Worm (Caenorhabditis elegans): ENCODE measurements around the gene C41H7.2.

Gene C41H7.2

DNA sequence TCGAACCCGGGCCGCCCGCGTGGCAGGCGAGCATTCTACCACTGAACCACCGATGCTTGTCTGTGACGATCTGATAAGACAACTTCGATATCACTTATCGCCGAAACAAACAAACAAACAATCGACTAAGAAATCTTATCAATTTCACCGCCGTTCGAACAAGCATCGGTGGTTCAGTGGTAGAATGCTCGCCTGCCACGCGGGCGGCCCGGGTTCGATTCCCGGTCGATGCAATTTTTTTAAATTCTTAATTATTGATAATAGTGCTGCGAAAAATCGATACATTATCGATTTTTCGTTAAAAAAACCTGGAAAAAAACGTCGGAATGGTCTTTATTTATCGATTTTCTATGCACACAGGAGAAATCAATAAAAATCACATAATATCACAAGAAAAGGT lies 47.6 kb downstream of the C41H7.2 start (continued):
- TF ChIP-seq pha-4 (GFP tag; IDR thresholded peaks at IDR 0.05) (peak; percentile 75; the same call in 1 of the 2 replicates), pha-4 (tag; optimal IDR thresholded peaks at IDR 0.05) (no peak), Y75B8A.6 (GFP tag; IDR thresholded peaks at IDR 0.05) (0 out of 2 replicates have a peak, but pooled peaks have one; percentile 44), Y48G9A.11 (GFP tag; IDR thresholded peaks at IDR 0.05) (peak; percentile 78), R02D3.7 (tag; optimal IDR thresholded peaks at IDR 0.05) (no peak), ces-1 (GFP tag; optimal IDR thresholded peaks at IDR 0.05) (no peak), lim-7 (GFP tag; IDR thresholded peaks at IDR 0.05) (no peak; the same call in 1 of the 2 replicates), T26A8.4 (GFP tag; IDR thresholded peaks at IDR 0.05) (peak; percentile 59), lin-15B (tag; optimal IDR thresholded peaks at IDR 0.05) (no peak), zip-11 (GFP tag; IDR thresholded peaks at IDR 0.05) (no peak), nhr-48 (tag; optimal IDR thresholded peaks at IDR 0.05) (peak; percentile 14), lin-1 (GFP tag; IDR thresholded peaks at IDR 0.05) (peak; percentile 83), ZK546.5 (tag; optimal IDR thresholded peaks at IDR 0.05) (no peak), madf-9 (GFP tag; conservative IDR thresholded peaks at IDR 0.05) (peak; percentile 79), mep-1 (tag; optimal IDR thresholded peaks at IDR 0.05) (peak; percentile 59), lin-38 (GFP tag; IDR thresholded peaks at IDR 0.05) (peak; percentile 78), Y105C5A.15 (GFP tag; IDR thresholded peaks at IDR 0.05) (no peak), arid-1 (GFP tag; conservative IDR thresholded peaks at IDR 0.05) (peak; percentile 65), gei-8 (GFP tag; optimal IDR thresholded peaks at IDR 0.05) (no peak), ceh-28 (tag; optimal IDR thresholded peaks at IDR 0.05) (peak; percentile 79), tag-97 (GFP tag; IDR thresholded peaks at IDR 0.05) (no peak), set-16 (GFP tag; IDR thresholded peaks at IDR 0.05) (no peak), mdl-1 (tag; optimal IDR thresholded peaks at IDR 0.05) (peak in 1 of 2 experiments; percentile 4), nhr-25 (tag; optimal IDR thresholded peaks at IDR 0.05; ENCODE audit: borderline replicate concordance, insufficient read depth) (no peak), ama-1 (optimal IDR thresholded peaks at IDR 0.05) (no peak), ceh-32 (tag; optimal IDR thresholded peaks at IDR 0.05; ENCODE audit: poor library complexity) (no peak), nhr-28 (tag; optimal IDR thresholded peaks at IDR 0.05) (peak; percentile 21), nhr-102 (tag; optimal IDR thresholded peaks at IDR 0.05) (peak; percentile 64), dmd-9 (GFP tag; IDR thresholded peaks at IDR 0.05) (no peak), zag-1 (tag; optimal IDR thresholded peaks at IDR 0.05) (no peak), ZK337.2 (GFP tag; IDR thresholded peaks at IDR 0.05) (no peak), zfp-2 (tag; optimal IDR thresholded peaks at IDR 0.05) (no peak), nhr-237 (tag; optimal IDR thresholded peaks at IDR 0.05) (no peak), vab-7 (GFP tag; IDR thresholded peaks at IDR 0.05) (peak; percentile 75), attf-4 (tag; optimal IDR thresholded peaks at IDR 0.05) (no peak), madf-5 (GFP tag; IDR thresholded peaks at IDR 0.05) (peak; percentile 68 to 84; a peak in 2 of 4 replicates), snpc-4 (tag; optimal IDR thresholded peaks at IDR 0.05) (no peak), spr-3 (GFP tag; optimal IDR thresholded peaks at IDR 0.05) (peak; percentile 7), mes-2 (tag; optimal IDR thresholded peaks at IDR 0.05; ENCODE audit: poor library complexity, severe bottlenecking) (peak; percentile 69), nhr-41 (GFP tag; IDR thresholded peaks at IDR 0.05) (0 out of 2 replicates have a peak, but pooled peaks have one; percentile 43), aha-1 (tag) (peak; percentile 5), daf-19 (GFP tag; conservative IDR thresholded peaks at IDR 0.05) (no peak), saeg-2 (GFP tag; IDR thresholded peaks at IDR 0.05) (0 out of 2 replicates have a peak, but pooled peaks have one; percentile 39), tra-1 (GFP tag; IDR thresholded peaks at IDR 0.05) (peak; percentile 67; the same call in 1 of the 2 replicates), mxl-2 (GFP tag; conservative IDR thresholded peaks at IDR 0.05) (no peak), mdt-29 (GFP tag; IDR thresholded peaks at IDR 0.05) (peak; percentile 65; the same call in 1 of the 2 replicates), dmd-6 (GFP tag; IDR thresholded peaks at IDR 0.05) (peak; percentile 36), nhr-76 (tag; optimal IDR thresholded peaks at IDR 0.05) (no peak), duxl-1 (tag; optimal IDR thresholded peaks at IDR 0.05; ENCODE audit: poor library complexity) (peak; percentile 72), lin-13 (GFP tag; optimal IDR thresholded peaks at IDR 0.05) (peak; percentile 50), cey-2 (tag; optimal IDR thresholded peaks at IDR 0.05; ENCODE audit: borderline replicate concordance, insufficient read depth) (no peak)

Data from whole organism, L4 larva.